Fruit fly (Drosophila melanogaster) whole organism: ENCODE data around the gene flfl.

Experiments
- CG8478 ChIP-seq: fragments of >200 bp; optimal IDR thresholded peaks from 2 replicates; lab custom pipeline; 2018; ENCODE audit warnings: inconsistent platforms
- EcR ChIP-seq, 2 experiments: fragments of >200 bp; optimal IDR thresholded peaks; 2 replicates each; lab custom pipeline; 2017; ENCODE audit warnings: missing biosample characterization in 2 of 2, missing genetic modification characterization in 2 of 2, missing genetic modification reagents in 2 of 2

dm6 chr3R:13700192-13700591 is 16.5 kb downstream of the flfl start, which contains the start of gene ninaB:
- TF ChIP-seq CG8478 (no peak), EcR (GFP tag; optimal IDR thresholded peaks at IDR 0.05; lab: Kevin White, UChicago) (no peak)
